ENCODE assay signal across 3 fruit fly cellular contexts in genomic region chr3L:17497969-17498368, dm6.
A peak's percentile ranks its signal among the peaks of the same experiment; 100 is the strongest.
TF ChIP-seq lines count a peak whose summit lies in the region.

No protein-coding gene starts in this region.

- TF ChIP-seq CTCF in whole organism, embryonic (GFP tag; optimal IDR thresholded peaks at IDR 0.05; lab: Kevin White, UChicago), result no peak

TF ChIP-seq in whole organism, embryonic, 481 proteins besides CTCF, POLR2A, EP300 and RAD21 (continues in another document):
- TF ChIP-seq sens (GFP tag; lab: Kevin White, UChicago), result peak; percentile 59
- TF ChIP-seq CG4282 (GFP tag; optimal IDR thresholded peaks at IDR 0.05; lab: Kevin White, UChicago), result no peak
- no peak for TF ChIP-seq CG17385 (GFP tag; optimal IDR thresholded peaks at IDR 0.05; lab: Kevin White, UChicago)
- no peak for TF ChIP-seq CG18619 (GFP tag; optimal IDR thresholded peaks at IDR 0.05; lab: Kevin White, UChicago)
- TF ChIP-seq CG13123 (GFP tag; optimal IDR thresholded peaks at IDR 0.05; lab: Kevin White, UChicago), result no peak
- peak; percentile 65 for TF ChIP-seq grau (tag; optimal IDR thresholded peaks at IDR 0.05; lab: Kevin White, UChicago)
- TF ChIP-seq CG9932 (GFP tag; IDR thresholded peaks at IDR 0.05; lab: Robert Waterston, UW), result no peak
- 0 out of 3 replicates have a peak, but pooled peaks have one; percentile 29 for TF ChIP-seq sr (GFP tag; IDR thresholded peaks at IDR 0.05; lab: Robert Waterston, UW)
- TF ChIP-seq lov (optimal IDR thresholded peaks at IDR 0.05; lab: Kevin White, UChicago), result no peak
- TF ChIP-seq lov (GFP tag; IDR thresholded peaks at IDR 0.05; lab: Robert Waterston, UW), result no peak
- TF ChIP-seq Drgx (GFP tag; IDR thresholded peaks at IDR 0.05; lab: Robert Waterston, UW), result peak; percentile 76
- no peak for TF ChIP-seq tin (GFP tag; optimal IDR thresholded peaks at IDR 0.05; lab: Kevin White, UChicago)
- no peak for TF ChIP-seq ind (GFP tag; optimal IDR thresholded peaks at IDR 0.05; lab: Kevin White, UChicago)
- TF ChIP-seq Adf1 (GFP tag; IDR thresholded peaks at IDR 0.05; lab: Robert Waterston, UW), result no peak
- no peak for TF ChIP-seq Mes4 (GFP tag; optimal IDR thresholded peaks at IDR 0.05; lab: Kevin White, UChicago)
- no peak for TF ChIP-seq fru (optimal IDR thresholded peaks at IDR 0.05; lab: Kevin White, UChicago)
- 0 out of 2 replicates have a peak, but pooled peaks have one; percentile 8 for TF ChIP-seq ara (GFP tag; IDR thresholded peaks at IDR 0.05; lab: Robert Waterston, UW)
- 0 out of 3 replicates have a peak, but pooled peaks have one; percentile 28 for TF ChIP-seq ci (GFP tag; IDR thresholded peaks at IDR 0.05; lab: Robert Waterston, UW)
- no peak for TF ChIP-seq YL-1 (GFP tag; optimal IDR thresholded peaks at IDR 0.05; lab: Kevin White, UChicago)
- no peak for TF ChIP-seq NK7.1 (GFP tag; optimal IDR thresholded peaks at IDR 0.05; lab: Kevin White, UChicago)
- no peak for TF ChIP-seq CG3726 (GFP tag; IDR thresholded peaks at IDR 0.05; lab: Robert Waterston, UW)
- TF ChIP-seq Ptx1 (GFP tag; IDR thresholded peaks at IDR 0.05; lab: Robert Waterston, UW), result peak; percentile 17; the same call in 1 of the 2 replicates
- TF ChIP-seq Pdp1 (GFP tag; optimal IDR thresholded peaks at IDR 0.05; lab: Kevin White, UChicago), result no peak
- TF ChIP-seq phol (tag; optimal IDR thresholded peaks at IDR 0.05; lab: Kevin White, UChicago), result no peak
- no peak for TF ChIP-seq az2 (GFP tag; optimal IDR thresholded peaks at IDR 0.05; lab: Kevin White, UChicago)
- TF ChIP-seq CG1647 (GFP tag; optimal IDR thresholded peaks at IDR 0.05; lab: Kevin White, UChicago), result no peak
- no peak for TF ChIP-seq Fer1 (GFP tag; optimal IDR thresholded peaks at IDR 0.05; lab: Kevin White, UChicago)
- no peak for TF ChIP-seq CG2116 (GFP tag; optimal IDR thresholded peaks at IDR 0.05; lab: Kevin White, UChicago)
- no peak for TF ChIP-seq CG10979 (tag; optimal IDR thresholded peaks at IDR 0.05; lab: Kevin White, UChicago)
- TF ChIP-seq Dad (GFP tag; optimal IDR thresholded peaks at IDR 0.05; lab: Kevin White, UChicago), result no peak
- TF ChIP-seq zen2 (GFP tag; IDR thresholded peaks at IDR 0.05; lab: Robert Waterston, UW; ENCODE audit: partially characterized antibody), result no peak

TF ChIP-seq in whole organism, prepupa, 60 proteins besides CTCF, POLR2A, EP300 and RAD21:
- peak; percentile 24 for TF ChIP-seq CG4318 (GFP tag; optimal IDR thresholded peaks at IDR 0.05; lab: Kevin White, UChicago)
- TF ChIP-seq Hr4 (GFP tag; optimal IDR thresholded peaks at IDR 0.05; lab: Kevin White, UChicago), result peak; percentile 65
- TF ChIP-seq Eip78C (GFP tag; lab: Kevin White, UChicago), result peak; percentile 26
- peak; percentile 8 for TF ChIP-seq OdsH (GFP tag; optimal IDR thresholded peaks at IDR 0.05; lab: Kevin White, UChicago)
- TF ChIP-seq CG8119 (GFP tag; IDR thresholded peaks at IDR 0.05; lab: Robert Waterston, UW), result peak; percentile 56; the same call in 2 of the 3 replicates
- TF ChIP-seq CG11294 (GFP tag; IDR thresholded peaks at IDR 0.05; lab: Robert Waterston, UW), result no peak
- TF ChIP-seq Eip93F (GFP tag; optimal IDR thresholded peaks at IDR 0.05; lab: Kevin White, UChicago), result no peak
- TF ChIP-seq eg (GFP tag; IDR thresholded peaks at IDR 0.05; lab: Robert Waterston, UW), result peak; percentile 49; the same call in 1 of the 3 replicates
- TF ChIP-seq CG6276 (GFP tag; optimal IDR thresholded peaks at IDR 0.05; lab: Kevin White, UChicago), result peak; percentile 36
- TF ChIP-seq dac (GFP tag; optimal IDR thresholded peaks at IDR 0.05; lab: Kevin White, UChicago), result peak; percentile 10
- TF ChIP-seq Met (GFP tag; optimal IDR thresholded peaks at IDR 0.05; lab: Kevin White, UChicago), result no peak
- peak; percentile 3 for TF ChIP-seq net (GFP tag; optimal IDR thresholded peaks at IDR 0.05; lab: Kevin White, UChicago)
- peak; percentile 60 for TF ChIP-seq CG15336 (GFP tag; IDR thresholded peaks at IDR 0.05; lab: Robert Waterston, UW)
- no peak for TF ChIP-seq vri (GFP tag; optimal IDR thresholded peaks at IDR 0.05; lab: Kevin White, UChicago)
- TF ChIP-seq CG6163 (GFP tag; IDR thresholded peaks at IDR 0.05; lab: Robert Waterston, UW), result peak; percentile 44; the same call in 1 of the 3 replicates
- no peak for TF ChIP-seq CG3032 (tag; optimal IDR thresholded peaks at IDR 0.05; lab: Kevin White, UChicago)
- TF ChIP-seq CG32006 (GFP tag; optimal IDR thresholded peaks at IDR 0.05; lab: Kevin White, UChicago), result peak; percentile 69
- peak; percentile 11 for TF ChIP-seq CG3919 (GFP tag; optimal IDR thresholded peaks at IDR 0.05; lab: Kevin White, UChicago)

TF ChIP-seq in whole organism, pupa, 21 proteins besides CTCF, POLR2A, EP300 and RAD21:
- TF ChIP-seq rn (GFP tag; IDR thresholded peaks at IDR 0.05; lab: Robert Waterston, UW) (0 out of 2 replicates have a peak, but pooled peaks have one; percentile 5), fd96Ca (GFP tag; IDR thresholded peaks at IDR 0.05; lab: Robert Waterston, UW) (peak; percentile 74), Ets98B (GFP tag; IDR thresholded peaks at IDR 0.05; lab: Robert Waterston, UW) (peak; percentile 45), CG4496 (GFP tag; IDR thresholded peaks at IDR 0.05; lab: Robert Waterston, UW) (peak; percentile 50; the same call in 2 of the 3 replicates), CG15710 (tag; optimal IDR thresholded peaks at IDR 0.05; lab: Kevin White, UChicago) (no peak), CG14655 (GFP tag; optimal IDR thresholded peaks at IDR 0.05; lab: Kevin White, UChicago) (peak; percentile 12), CG32121 (GFP tag; IDR thresholded peaks at IDR 0.05; lab: Robert Waterston, UW) (peak; percentile 64; the same call in 1 of the 2 replicates), Pif1A (GFP tag; optimal IDR thresholded peaks at IDR 0.05; lab: Kevin White, UChicago) (peak; percentile 24), D1 (tag; optimal IDR thresholded peaks at IDR 0.05; lab: Kevin White, UChicago) (no peak)

Comparison
In these comparisons a context has a peak if more than half of its experiments do, and no peak if none do; other contexts are left out.
1. Of the 7 proteins assayed by ChIP-seq in both whole organism, embryonic and whole organism, prepupa: peak only in whole organism, embryonic: Blimp-1; only in whole organism, prepupa: none; in both: none; in neither: 6.